Fruit fly (Drosophila melanogaster) whole organism, prepupa: ENCODE measurements around the gene Lsp1gamma.

Source experiments
- CG10669 ChIP-seq: fragments of 200-800 bp; sonication (Bioruptor generic); optimal IDR thresholded peaks from 3 replicates; lab custom pipeline; 2018; ENCODE audit warnings: missing biosample characterization, mild to moderate bottlenecking, missing genetic modification characterization, moderate library complexity
- CG15336 ChIP-seq: fragments of 200-800 bp; sonication (Bioruptor generic); IDR thresholded peaks from 2 replicates; pipeline ENCODE4 v1.3.6; 2022; ENCODE audit warnings: missing biosample characterization, missing genetic modification characterization
- CG1621 ChIP-seq: fragments of 200-800 bp; sonication (Bioruptor generic); optimal IDR thresholded peaks from 3 replicates; lab custom pipeline; 2018; ENCODE audit warnings: missing biosample characterization, mild to moderate bottlenecking, missing genetic modification characterization
- CG31627 ChIP-seq: fragments of 200-800 bp; sonication (Bioruptor generic); optimal IDR thresholded peaks from 3 replicates; lab custom pipeline; 2016; ENCODE audit warnings: missing biosample characterization, missing genetic modification characterization
- CG32006 ChIP-seq: fragments of 200-800 bp; sonication (Bioruptor generic); optimal IDR thresholded peaks from 3 replicates; lab custom pipeline; 2017; ENCODE audit warnings: missing biosample characterization, mild to moderate bottlenecking, missing genetic modification characterization
- CG34406 ChIP-seq: fragments of 200-800 bp; sonication (Bioruptor generic); optimal IDR thresholded peaks from 3 replicates; lab custom pipeline; 2016; ENCODE audit warnings: missing biosample characterization, missing genetic modification characterization
- CG6276 ChIP-seq: fragments of 200-800 bp; sonication (Bioruptor generic); optimal IDR thresholded peaks from 2 replicates; lab custom pipeline; 2017; ENCODE audit warnings: missing biosample characterization, mild to moderate bottlenecking, missing genetic modification characterization
- CG6792 ChIP-seq: fragments of 200-800 bp; sonication (Bioruptor generic); optimal IDR thresholded peaks from 3 replicates; lab custom pipeline; 2016; ENCODE audit warnings: missing biosample characterization, missing genetic modification characterization
- CG6808 ChIP-seq: fragments of 200-800 bp; sonication (Bioruptor generic); optimal IDR thresholded peaks from 3 replicates; lab custom pipeline; 2017; ENCODE audit warnings: missing biosample characterization, missing genetic modification characterization, mild to moderate bottlenecking, moderate library complexity, missing genetic modification reagents
- CG6854 ChIP-seq: fragments of 200-800 bp; sonication (Bioruptor generic); optimal IDR thresholded peaks from 2 replicates; lab custom pipeline; 2017; ENCODE audit warnings: missing biosample characterization, mild to moderate bottlenecking, missing genetic modification characterization
- CG7368 ChIP-seq: fragments of 200-800 bp; sonication (Bioruptor generic); optimal IDR thresholded peaks from 3 replicates; lab custom pipeline; 2016; ENCODE audit warnings: missing biosample characterization, missing genetic modification characterization
- CG8632 ChIP-seq: fragments of 200-800 bp; sonication (Bioruptor generic); optimal IDR thresholded peaks from 3 replicates; lab custom pipeline; 2016; ENCODE audit warnings: missing biosample characterization, missing genetic modification characterization
- Eip75B ChIP-seq: fragments of 200-800 bp; sonication (Bioruptor generic); optimal IDR thresholded peaks from 3 replicates; lab custom pipeline; 2016; ENCODE audit warnings: missing biosample characterization, missing genetic modification characterization
- Eip78C ChIP-seq: fragments of 200-800 bp; sonication (Bioruptor generic); peaks from one replicate; lab custom pipeline; 2016; ENCODE audit warnings: missing biosample characterization, missing genetic modification characterization
- Ets21C ChIP-seq: fragments of 200-800 bp; sonication (Bioruptor generic); optimal IDR thresholded peaks from 3 replicates; lab custom pipeline; 2016; ENCODE audit warnings: missing biosample characterization, missing genetic modification characterization
- Gug ChIP-seq: fragments of 200-800 bp; sonication (Bioruptor generic); IDR thresholded peaks from 2 replicates; pipeline ENCODE4 v1.3.6; 2022; ENCODE audit warnings: missing biosample characterization, missing genetic modification characterization
- Hr4 ChIP-seq: fragments of 200-800 bp; sonication (Bioruptor generic); optimal IDR thresholded peaks from 3 replicates; lab custom pipeline; 2016; ENCODE audit warnings: missing biosample characterization, missing genetic modification characterization
- Lpt ChIP-seq: fragments of 200-800 bp; sonication (Bioruptor generic); optimal IDR thresholded peaks from 3 replicates; lab custom pipeline; 2016; ENCODE audit warnings: missing biosample characterization, missing genetic modification characterization
- OdsH ChIP-seq: fragments of 200-800 bp; sonication (Bioruptor generic); optimal IDR thresholded peaks from 3 replicates; lab custom pipeline; 2016; ENCODE audit warnings: missing biosample characterization, missing genetic modification characterization
- Smox ChIP-seq: fragments of 200-800 bp; sonication (Bioruptor generic); optimal IDR thresholded peaks from 3 replicates; lab custom pipeline; 2016; ENCODE audit warnings: missing biosample characterization, missing genetic modification characterization
- Sox102F ChIP-seq: fragments of 200-800 bp; sonication (Bioruptor generic); optimal IDR thresholded peaks from 2 replicates; lab custom pipeline; 2016; ENCODE audit warnings: missing biosample characterization, mild to moderate bottlenecking, missing genetic modification characterization
- Sox14 ChIP-seq: fragments of 200-800 bp; sonication (Bioruptor generic); optimal IDR thresholded peaks from 3 replicates; lab custom pipeline; 2016; ENCODE audit warnings: missing biosample characterization, missing genetic modification characterization
- Sox15 ChIP-seq: fragments of 200-800 bp; sonication (Bioruptor generic); optimal IDR thresholded peaks from 3 replicates; lab custom pipeline; 2016; ENCODE audit warnings: missing biosample characterization, missing genetic modification characterization
- achi ChIP-seq: fragments of 200-800 bp; sonication (Bioruptor generic); optimal IDR thresholded peaks from 3 replicates; lab custom pipeline; 2016; ENCODE audit warnings: missing biosample characterization, missing genetic modification characterization
- dac ChIP-seq: fragments of 200-800 bp; sonication (Bioruptor generic); optimal IDR thresholded peaks from 2 replicates; lab custom pipeline; 2017; ENCODE audit warnings: missing biosample characterization, mild to moderate bottlenecking, missing genetic modification characterization
- dsx ChIP-seq: fragments of 200-800 bp; optimal IDR thresholded peaks from 3 replicates; lab custom pipeline; 2019; ENCODE audit warnings: missing biosample characterization, mild to moderate bottlenecking, missing genetic modification characterization, moderate library complexity; ENCODE audit not compliant: poor library complexity, severe bottlenecking
- eg ChIP-seq: fragments of 200-800 bp; sonication (Bioruptor generic); IDR thresholded peaks from 3 replicates; pipeline ENCODE4 v1.3.6; 2022; ENCODE audit warnings: missing biosample characterization, missing genetic modification characterization
- esn ChIP-seq: fragments of 200-800 bp; sonication (Bioruptor generic); optimal IDR thresholded peaks from 2 replicates; lab custom pipeline; 2016; ENCODE audit warnings: missing biosample characterization, mild to moderate bottlenecking, missing genetic modification characterization, moderate library complexity
- fd59A ChIP-seq: fragments of 200-800 bp; sonication (Bioruptor generic); optimal IDR thresholded peaks from 2 replicates; lab custom pipeline; 2017; ENCODE audit warnings: missing biosample characterization, mild to moderate bottlenecking, missing genetic modification characterization, missing genetic modification reagents
- fd85E ChIP-seq: fragments of 200-800 bp; sonication (Bioruptor generic); optimal IDR thresholded peaks from 3 replicates; lab custom pipeline; 2016; ENCODE audit warnings: missing biosample characterization, missing genetic modification characterization
- fkh ChIP-seq: fragments of 200-800 bp; sonication (Bioruptor generic); optimal IDR thresholded peaks from 3 replicates; lab custom pipeline; 2017; ENCODE audit warnings: missing biosample characterization, mild to moderate bottlenecking, missing genetic modification characterization, moderate library complexity
- spab ChIP-seq: fragments of 200-800 bp; sonication (Bioruptor generic); optimal IDR thresholded peaks from 2 replicates; lab custom pipeline; 2017; ENCODE audit warnings: missing biosample characterization, mild to moderate bottlenecking, missing genetic modification characterization, missing genetic modification reagents
- svp ChIP-seq: fragments of 200-800 bp; sonication (Bioruptor generic); peaks from one replicate; lab custom pipeline; 2016; ENCODE audit warnings: missing biosample characterization, missing genetic modification characterization
- topi ChIP-seq: fragments of 200-800 bp; sonication (Bioruptor generic); optimal IDR thresholded peaks from 3 replicates; lab custom pipeline; 2016; ENCODE audit warnings: missing biosample characterization, missing genetic modification characterization

Lsp1gamma gene

dm6 chr3L:97823-98222 is 31.6 kb downstream of the Lsp1gamma start:
- TF ChIP-seq achi (GFP tag; lab: Kevin White, UChicago) (no peak), CG7368 (GFP tag; lab: Kevin White, UChicago) (no peak), Sox15 (GFP tag; lab: Kevin White, UChicago) (no peak), CG15336 (GFP tag; lab: Robert Waterston, UW) (no peak), Sox14 (GFP tag; lab: Kevin White, UChicago) (no peak), CG6808 (GFP tag; lab: Kevin White, UChicago) (no peak), dac (no peak), Gug (GFP tag; lab: Robert Waterston, UW) (no peak), fd59A (GFP tag; lab: Kevin White, UChicago) (no peak), CG6854 (no peak), CG32006 (GFP tag; lab: Kevin White, UChicago) (no peak), eg (GFP tag; lab: Robert Waterston, UW) (no peak), Hr4 (GFP tag; lab: Kevin White, UChicago) (no peak), CG34406 (GFP tag; lab: Kevin White, UChicago) (no peak), dsx (GFP tag; lab: Kevin White, UChicago) (no peak), Ets21C (no peak), Eip75B (GFP tag; lab: Kevin White, UChicago) (no peak), CG8632 (GFP tag; lab: Kevin White, UChicago) (no peak), CG6276 (GFP tag; lab: Kevin White, UChicago) (no peak)

DNA sequence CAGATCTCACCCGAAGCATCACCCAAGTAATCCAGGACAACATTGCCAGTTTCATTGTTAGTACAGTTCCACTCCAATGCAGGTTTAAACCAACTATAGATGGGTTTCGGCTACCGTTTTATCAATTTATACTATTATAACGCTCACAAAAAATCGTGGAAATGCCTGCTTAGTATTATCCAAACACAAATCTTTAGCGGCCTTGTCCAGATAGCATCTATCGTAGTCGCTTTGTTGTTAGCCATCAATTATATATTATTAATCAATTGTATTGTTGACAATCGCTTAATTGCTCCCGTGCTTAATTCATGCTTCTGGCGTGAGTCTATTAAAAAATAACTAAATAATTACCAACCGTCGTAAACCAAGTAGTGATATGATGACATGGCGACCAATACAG is 32.0 kb downstream of the Lsp1gamma start, which contains the start of gene CG12483:
Gene CG12483, minus strand, starts transcription at position 101 of the 400 bp plus-strand sequence.
- TF ChIP-seq svp (GFP tag; lab: Kevin White, UChicago), result no peak
- no peak for TF ChIP-seq CG31627 (GFP tag; lab: Kevin White, UChicago)
- TF ChIP-seq CG32006 (GFP tag; lab: Kevin White, UChicago), result no peak
- TF ChIP-seq Gug (GFP tag; lab: Robert Waterston, UW), result no peak

DNA sequence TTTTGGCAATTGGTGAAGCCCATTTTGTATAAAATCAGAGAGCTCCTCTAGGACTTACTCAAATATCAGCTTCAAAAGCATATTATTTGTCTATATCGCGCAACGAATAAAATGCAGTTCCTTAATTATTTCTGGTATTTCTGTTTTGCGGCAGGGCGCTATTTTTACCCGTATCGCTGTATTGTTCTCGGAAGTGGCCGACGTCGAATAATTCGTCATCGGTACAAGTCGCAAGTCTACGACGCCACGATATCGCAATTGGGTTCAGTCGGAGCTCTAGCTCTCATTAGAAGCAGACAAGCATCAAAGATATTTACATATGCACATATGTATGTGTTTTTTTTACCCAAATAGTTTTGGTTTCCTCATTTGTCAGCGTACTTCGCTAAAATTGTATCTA is 37.8 kb downstream of the Lsp1gamma start:
- TF ChIP-seq CG6276 (GFP tag; lab: Kevin White, UChicago), result no peak
- no peak for TF ChIP-seq CG1621
- no peak for TF ChIP-seq spab (GFP tag; lab: Kevin White, UChicago)
- no peak for TF ChIP-seq topi (GFP tag; lab: Kevin White, UChicago)
- TF ChIP-seq Lpt (GFP tag; lab: Kevin White, UChicago), result no peak
- TF ChIP-seq CG6854, result no peak
- no peak for TF ChIP-seq CG31627 (GFP tag; lab: Kevin White, UChicago)

DNA sequence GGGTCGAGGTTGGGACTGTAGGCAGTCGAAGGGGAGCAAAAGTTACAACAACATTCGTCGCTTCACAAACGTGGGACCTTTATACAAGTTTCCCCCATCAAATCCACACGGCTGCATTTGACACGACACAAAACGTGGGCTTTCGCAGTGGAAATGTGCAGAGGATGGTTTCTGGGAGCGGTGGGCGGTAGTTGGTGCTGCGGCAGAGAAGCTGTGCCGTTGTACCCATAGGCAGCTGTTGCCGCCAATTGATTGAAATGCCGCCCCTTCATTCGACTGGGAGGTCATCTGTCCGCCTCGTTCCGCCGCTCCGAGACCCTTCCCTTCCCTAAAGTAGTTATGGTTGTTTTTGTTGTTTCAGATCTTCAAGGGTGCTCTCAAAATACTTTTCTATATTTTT is 42.8 kb downstream of the Lsp1gamma start:
- TF ChIP-seq esn (GFP tag; lab: Kevin White, UChicago) (no peak), CG10669 (GFP tag; lab: Kevin White, UChicago) (no peak), Eip75B (GFP tag; lab: Kevin White, UChicago) (no peak), OdsH (GFP tag; lab: Kevin White, UChicago) (no peak), Sox15 (GFP tag; lab: Kevin White, UChicago) (no peak), CG6792 (no peak), achi (GFP tag; lab: Kevin White, UChicago) (no peak), CG32006 (GFP tag; lab: Kevin White, UChicago) (no peak), CG31627 (GFP tag; lab: Kevin White, UChicago) (no peak), Smox (GFP tag; lab: Kevin White, UChicago) (no peak), Sox102F (GFP tag; lab: Kevin White, UChicago) (no peak), CG6276 (GFP tag; lab: Kevin White, UChicago) (no peak), fd85E (GFP tag; lab: Kevin White, UChicago) (no peak), fkh (GFP tag; lab: Kevin White, UChicago) (no peak), CG1621 (no peak), Eip78C (GFP tag; lab: Kevin White, UChicago) (no peak)
